Worm (Caenorhabditis elegans): ENCODE results near the gene mes-4.

DNA sequence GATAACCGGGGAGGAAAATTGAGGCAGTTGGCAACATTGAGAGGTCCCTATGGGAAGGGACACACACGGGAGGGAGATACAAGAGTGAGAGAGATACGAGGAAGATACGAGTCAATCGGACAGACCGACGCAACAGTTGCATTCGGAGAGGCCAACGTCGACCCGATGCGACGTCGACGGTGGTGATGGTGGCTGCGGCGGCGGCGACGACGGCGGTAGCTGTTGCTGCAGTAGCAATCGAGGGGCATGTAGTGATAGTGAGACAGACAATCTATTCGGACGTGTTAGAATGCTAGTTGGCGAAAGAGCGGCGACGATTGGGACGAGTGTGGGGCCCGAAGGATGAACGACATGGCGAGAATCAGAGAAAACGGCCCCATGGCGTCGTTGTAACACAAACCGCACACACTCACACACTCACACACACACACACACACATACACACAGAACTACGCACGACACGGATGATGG, 44.0 kb downstream of the mes-4 start:
- TF ChIP-seq mls-2 (tag; optimal IDR thresholded peaks at IDR 0.05) (no peak), ztf-11 (tag; optimal IDR thresholded peaks at IDR 0.05) (no peak), unc-120 (tag; optimal IDR thresholded peaks at IDR 0.05; ENCODE audit: poor library complexity, severe bottlenecking) (peak; percentile 91), pha-4 (tag; optimal IDR thresholded peaks at IDR 0.05) (no peak), ceh-83 (GFP tag; optimal IDR thresholded peaks at IDR 0.05) (no peak), elt-1 (tag; optimal IDR thresholded peaks at IDR 0.05; ENCODE audit: borderline replicate concordance, insufficient read depth) (peak; percentile 32), nhr-2 (tag; optimal IDR thresholded peaks at IDR 0.05) (no peak), lin-13 (tag; optimal IDR thresholded peaks at IDR 0.05) (no peak), drap-1 (GFP tag; optimal IDR thresholded peaks at IDR 0.05) (peak; percentile 19), unc-62 (GFP tag; optimal IDR thresholded peaks at IDR 0.05) (peak; percentile 17), nhr-237 (tag; optimal IDR thresholded peaks at IDR 0.05) (no peak)

Measured in whole organism, mixed stage, embryonic.